Fruit fly (Drosophila melanogaster): ENCODE results near the gene CG1958.

- TF ChIP-seq CG3032 (tag; optimal IDR thresholded peaks at IDR 0.05) = peak; percentile 64
- TF ChIP-seq Lpt (GFP tag; optimal IDR thresholded peaks at IDR 0.05) = no peak
- TF ChIP-seq CG4318 (GFP tag; optimal IDR thresholded peaks at IDR 0.05) = no peak
- TF ChIP-seq CG1621 (tag; optimal IDR thresholded peaks at IDR 0.05) = peak; percentile 38
- peak; percentile 89 for TF ChIP-seq Eip78C (GFP tag)
- peak; percentile 56 for TF ChIP-seq achi (GFP tag; optimal IDR thresholded peaks at IDR 0.05)
- TF ChIP-seq Hr39 (GFP tag; optimal IDR thresholded peaks at IDR 0.05) = peak; percentile 17
- peak; percentile 39 for TF ChIP-seq esn (GFP tag; optimal IDR thresholded peaks at IDR 0.05)
- peak; percentile 8 for TF ChIP-seq CG31627 (GFP tag; optimal IDR thresholded peaks at IDR 0.05)
- TF ChIP-seq acj6 (GFP tag; optimal IDR thresholded peaks at IDR 0.05) = peak; percentile 16
- no peak for TF ChIP-seq Hr38 (GFP tag; optimal IDR thresholded peaks at IDR 0.05)
Observed at dm6 chrX:7222115-7222891, 44.4 kb upstream of the CG1958 start.

All from whole organism, prepupa.